Worm (Caenorhabditis elegans) whole organism, L2 larva: ENCODE data around the gene mam-7.

Experiments
- Y55F3AM.14 ChIP-seq: fragments of 200-800 bp; sonication (Bioruptor generic); optimal IDR thresholded peaks from 2 replicates; lab custom pipeline; 2018; ENCODE audit warnings: mild to moderate bottlenecking, missing genetic modification characterization, missing compliant biosample characterization
- egl-27 ChIP-seq: sonication (generic microtip); optimal IDR thresholded peaks from 3 replicates; lab custom pipeline; 2017; ENCODE audit warnings: missing biosample characterization, missing genetic modification reagents, missing genetic modification characterization
- elt-1 ChIP-seq: fragments of 150-350 bp; optimal IDR thresholded peaks from 2 replicates; lab custom pipeline; 2014; ENCODE audit warnings: missing biosample characterization, missing genetic modification characterization
- nhr-23 ChIP-seq: fragments of 150-350 bp; optimal IDR thresholded peaks from 2 replicates; lab custom pipeline; 2014; ENCODE audit warnings: missing biosample characterization, missing genetic modification reagents, missing genetic modification characterization
- nhr-77 ChIP-seq: fragments of 150-350 bp; optimal IDR thresholded peaks from 2 replicates; lab custom pipeline; 2014; ENCODE audit warnings: missing biosample characterization, missing genetic modification characterization
- sma-3 ChIP-seq: sonication (generic microtip); optimal IDR thresholded peaks from 2 replicates; lab custom pipeline; 2016; ENCODE audit warnings: missing genetic modification reagents, missing genetic modification characterization, missing compliant biosample characterization
- unc-62 ChIP-seq: fragments of 150-350 bp; optimal IDR thresholded peaks from 2 replicates; lab custom pipeline; 2014; ENCODE audit warnings: missing biosample characterization, missing genetic modification reagents, missing genetic modification characterization
- ztf-11 ChIP-seq: sonication (generic microtip); optimal IDR thresholded peaks from 2 replicates; lab custom pipeline; 2017; ENCODE audit warnings: missing biosample characterization, missing genetic modification characterization

DNA sequence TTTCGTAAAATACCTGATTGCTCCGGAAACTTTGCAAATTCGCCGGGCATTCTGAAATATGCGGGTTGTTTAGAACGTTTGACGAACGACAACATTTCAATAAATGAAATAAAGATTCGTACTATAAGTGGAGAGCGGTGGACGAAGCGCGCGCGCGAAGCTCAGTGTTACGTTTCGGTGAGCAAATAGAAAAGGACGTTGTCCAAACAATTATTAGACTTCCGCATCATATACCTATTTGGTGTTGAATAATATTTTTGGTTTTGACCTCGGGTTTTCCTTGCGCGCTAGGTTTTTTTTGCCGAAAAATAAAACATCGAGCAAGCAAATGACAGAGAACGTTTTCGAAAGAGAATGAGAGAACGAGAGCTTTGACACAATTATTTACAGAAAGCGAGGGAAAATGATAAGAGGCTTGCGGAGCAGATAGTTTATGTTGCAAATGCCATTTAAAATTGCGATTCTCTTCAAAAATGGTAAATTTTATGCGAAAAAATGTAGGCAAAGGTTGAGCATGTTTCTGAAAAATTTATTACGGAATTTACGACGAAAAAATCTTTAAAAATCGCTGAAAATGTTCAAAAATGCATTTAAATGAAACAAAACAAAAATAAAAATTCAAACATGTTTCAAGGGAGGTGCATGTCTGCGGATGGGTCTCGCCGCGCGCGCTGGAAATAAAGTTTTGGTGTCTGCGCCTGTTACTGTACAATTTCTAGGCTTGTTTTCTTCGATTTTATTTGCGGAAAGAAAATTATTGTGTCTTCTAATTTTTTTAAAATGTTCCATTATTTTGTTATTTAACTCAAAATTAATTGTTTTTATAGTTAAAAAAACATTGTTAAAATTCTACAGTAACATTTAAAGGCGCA is 17.9 kb downstream of the mam-7 start, which contains the start of the genes cyld-1 and F40F12.9:
- TF ChIP-seq sma-3 (GFP tag; lab: Kevin White, UChicago) (no peak), Y55F3AM.14 (GFP tag; lab: Kevin White, UChicago) (no peak), nhr-77 (tag; lab: Kevin White, UChicago) (no peak), nhr-23 (tag; lab: Kevin White, UChicago) (no peak), egl-27 (tag; lab: Kevin White, UChicago) (no peak), elt-1 (tag; lab: Kevin White, UChicago) (no peak), unc-62 (GFP tag; lab: Kevin White, UChicago) (no peak), ztf-11 (tag; lab: Kevin White, UChicago) (no peak)
